Fruit fly (Drosophila melanogaster) whole organism, embryonic: ENCODE results near the gene aop.
A peak's percentile ranks its signal among the peaks of the same experiment; 100 is the strongest.

Source experiments
- Abd-B ChIP-seq: fragments of 200-800 bp; sonication (Bioruptor generic); optimal IDR thresholded peaks from 2 replicates; lab custom pipeline; 2018; ENCODE audit warnings: missing biosample characterization, mild to moderate bottlenecking, missing genetic modification characterization, moderate library complexity
- BtbVII ChIP-seq: fragments of 200-800 bp; sonication (Bioruptor generic); optimal IDR thresholded peaks from 3 replicates; lab custom pipeline; 2017; ENCODE audit warnings: missing biosample characterization, mild to moderate bottlenecking, missing genetic modification characterization
- CG10543 ChIP-seq: fragments of 200-800 bp; sonication (Bioruptor generic); optimal IDR thresholded peaks from 3 replicates; lab custom pipeline; 2017; ENCODE audit warnings: missing biosample characterization, mild to moderate bottlenecking, missing genetic modification characterization, moderate library complexity
- CG10979 ChIP-seq: fragments of 200-800 bp; sonication (Bioruptor generic); optimal IDR thresholded peaks from 2 replicates; lab custom pipeline; 2018; ENCODE audit warnings: missing biosample characterization, mild to moderate bottlenecking, missing genetic modification characterization, moderate library complexity
- CG12155 ChIP-seq: fragments of 200-800 bp; sonication (Bioruptor generic); optimal IDR thresholded peaks from 3 replicates; lab custom pipeline; 2016; ENCODE audit warnings: missing biosample characterization, missing genetic modification characterization
- CG12659 ChIP-seq: fragments of 200-800 bp; sonication (Bioruptor generic); optimal IDR thresholded peaks from 3 replicates; lab custom pipeline; 2017; ENCODE audit warnings: mild to moderate bottlenecking, missing biosample characterization, missing genetic modification reagents, missing genetic modification characterization
- CG13123 ChIP-seq: fragments of 200-800 bp; sonication (Bioruptor generic); optimal IDR thresholded peaks from 2 replicates; lab custom pipeline; 2016; ENCODE audit warnings: missing biosample characterization, missing genetic modification characterization
- CG15514 ChIP-seq: fragments of 200-800 bp; sonication (Bioruptor generic); optimal IDR thresholded peaks from 3 replicates; lab custom pipeline; 2017; ENCODE audit warnings: missing biosample characterization, missing genetic modification characterization, mild to moderate bottlenecking, moderate library complexity, missing genetic modification reagents
- CG17829 ChIP-seq: fragments of 200-800 bp; optimal IDR thresholded peaks from 2 replicates; lab custom pipeline; 2019; ENCODE audit warnings: missing biosample characterization, mild to moderate bottlenecking, missing genetic modification characterization, moderate library complexity
- CG18764 ChIP-seq: fragments of 200-800 bp; sonication (Bioruptor generic); optimal IDR thresholded peaks from 3 replicates; lab custom pipeline; 2016; ENCODE audit warnings: missing biosample characterization, missing genetic modification characterization
- CG2116 ChIP-seq: fragments of 200-800 bp; sonication (Bioruptor generic); optimal IDR thresholded peaks from 3 replicates; lab custom pipeline; 2018; ENCODE audit warnings: missing biosample characterization, mild to moderate bottlenecking, missing genetic modification characterization
- CG2712 ChIP-seq: fragments of 200-800 bp; optimal IDR thresholded peaks from 3 replicates; lab custom pipeline; 2019; ENCODE audit warnings: missing biosample characterization, mild to moderate bottlenecking, missing genetic modification characterization, moderate library complexity
- CG8290 ChIP-seq, 3 experiments: fragments of 200-800 bp; sonication (Bioruptor generic); optimal IDR thresholded peaks; 2 replicates each; lab custom pipeline; 2016 to 2019; ENCODE audit warnings: missing biosample characterization in 3 of 3, missing genetic modification characterization in 3 of 3, mild to moderate bottlenecking in 2 of 3, moderate library complexity in 1 of 3
- CG9797 ChIP-seq: fragments of 200-800 bp; sonication (Bioruptor generic); optimal IDR thresholded peaks from 3 replicates; lab custom pipeline; 2018; ENCODE audit warnings: missing biosample characterization, mild to moderate bottlenecking, missing genetic modification characterization
- CoRest ChIP-seq: fragments of 200-800 bp; sonication (Bioruptor generic); optimal IDR thresholded peaks from 3 replicates; lab custom pipeline; 2018; ENCODE audit warnings: missing biosample characterization, mild to moderate bottlenecking, missing genetic modification characterization, moderate library complexity
- Dek ChIP-seq: fragments of 200-800 bp; sonication (Bioruptor generic); optimal IDR thresholded peaks from 3 replicates; lab custom pipeline; 2019; ENCODE audit warnings: missing biosample characterization, mild to moderate bottlenecking, missing genetic modification characterization, moderate library complexity
- Elba2 ChIP-seq: fragments of 200-800 bp; sonication (Bioruptor generic); optimal IDR thresholded peaks from 3 replicates; lab custom pipeline; 2016; ENCODE audit warnings: missing biosample characterization, missing genetic modification characterization
- Ets65A ChIP-seq: fragments of 200-800 bp; sonication (Bioruptor generic); peaks from one replicate; lab custom pipeline; 2016; ENCODE audit warnings: missing biosample characterization, missing genetic modification characterization
- HmgD ChIP-seq: fragments of 200-800 bp; sonication (Bioruptor generic); optimal IDR thresholded peaks from 3 replicates; lab custom pipeline; 2016; ENCODE audit warnings: missing biosample characterization, missing genetic modification characterization
- HmgZ ChIP-seq: fragments of 200-800 bp; sonication (Bioruptor generic); optimal IDR thresholded peaks from 2 replicates; lab custom pipeline; 2018; ENCODE audit warnings: missing biosample characterization, mild to moderate bottlenecking, missing genetic modification characterization
- NfI ChIP-seq: fragments of 200-800 bp; sonication (Bioruptor generic); optimal IDR thresholded peaks from 3 replicates; lab custom pipeline; 2018; ENCODE audit warnings: missing biosample characterization, mild to moderate bottlenecking, missing genetic modification characterization, moderate library complexity
- PHDP ChIP-seq: fragments of 200-800 bp; sonication (Bioruptor generic); optimal IDR thresholded peaks from 3 replicates; lab custom pipeline; 2018; ENCODE audit warnings: missing biosample characterization, mild to moderate bottlenecking, missing genetic modification characterization, moderate library complexity
- Scr ChIP-seq: fragments of 200-800 bp; sonication (Bioruptor generic); IDR thresholded peaks from 2 replicates; pipeline ENCODE4 v1.3.6; 2022; ENCODE audit warnings: missing biosample characterization, missing genetic modification characterization; ENCODE audit not compliant: partially characterized antibody
- Sin3A ChIP-seq: fragments of >200 bp; optimal IDR thresholded peaks from 2 replicates; lab custom pipeline; 2018
- Sry-δ ChIP-seq: fragments of 200-800 bp; sonication (Bioruptor generic); optimal IDR thresholded peaks from 2 replicates; lab custom pipeline; 2016; ENCODE audit warnings: missing biosample characterization, missing genetic modification characterization
- Vsx1 ChIP-seq: fragments of 200-800 bp; sonication (Bioruptor generic); optimal IDR thresholded peaks from 2 replicates; lab custom pipeline; 2017; ENCODE audit warnings: missing biosample characterization, mild to moderate bottlenecking, missing genetic modification characterization, missing genetic modification reagents
- YL-1 ChIP-seq: fragments of 200-800 bp; sonication (Bioruptor generic); optimal IDR thresholded peaks from 3 replicates; lab custom pipeline; 2017; ENCODE audit warnings: missing biosample characterization, mild to moderate bottlenecking, missing genetic modification characterization
- cg ChIP-seq: fragments of 200-800 bp; sonication (Bioruptor generic); optimal IDR thresholded peaks from 3 replicates; lab custom pipeline; 2019; ENCODE audit warnings: missing biosample characterization, mild to moderate bottlenecking, missing genetic modification characterization, moderate library complexity
- dm ChIP-seq: fragments of 200-800 bp; sonication (Bioruptor generic); optimal IDR thresholded peaks from 3 replicates; lab custom pipeline; 2016; ENCODE audit warnings: missing biosample characterization, missing genetic modification characterization
- gem ChIP-seq: fragments of 200-800 bp; sonication (Bioruptor generic); optimal IDR thresholded peaks from 2 replicates; lab custom pipeline; 2019; ENCODE audit warnings: missing biosample characterization, mild to moderate bottlenecking, missing genetic modification characterization, moderate library complexity
- grau ChIP-seq: fragments of 200-800 bp; optimal IDR thresholded peaks from 3 replicates; lab custom pipeline; 2019; ENCODE audit warnings: missing biosample characterization, mild to moderate bottlenecking, missing genetic modification characterization, moderate library complexity
- her ChIP-seq: fragments of 200-800 bp; sonication (Bioruptor generic); optimal IDR thresholded peaks from 2 replicates; lab custom pipeline; 2016; ENCODE audit warnings: missing biosample characterization, missing genetic modification characterization
- hkb ChIP-seq, 2 experiments: fragments of 200-800 bp in 1 of 2; fragments of >200 bp in 1 of 2; sonication (Bioruptor generic) in 1 of 2; IDR thresholded peaks in 1 of 2; optimal IDR thresholded peaks in 1 of 2; 2 replicates each; pipeline versions ENCODE4 v1.3.6 to Lab custom; 2017 to 2022; ENCODE audit warnings: missing biosample characterization in 1 of 2, missing genetic modification characterization in 1 of 2
- lab ChIP-seq: fragments of 200-800 bp; sonication (Bioruptor generic); optimal IDR thresholded peaks from 3 replicates; lab custom pipeline; 2017; ENCODE audit warnings: missing biosample characterization, missing genetic modification characterization, mild to moderate bottlenecking, moderate library complexity, missing genetic modification reagents
- nom ChIP-seq: fragments of 200-800 bp; sonication (Bioruptor generic); optimal IDR thresholded peaks from 2 replicates; lab custom pipeline; 2017; ENCODE audit warnings: missing biosample characterization, missing genetic modification characterization, mild to moderate bottlenecking, moderate library complexity, missing genetic modification reagents
- otp ChIP-seq: fragments of 200-800 bp; sonication (Bioruptor generic); IDR thresholded peaks from 3 replicates; pipeline ENCODE4, ENCODE4 v1.3.6; 2022; ENCODE audit warnings: missing biosample characterization, missing genetic modification characterization
- phol ChIP-seq: fragments of 200-800 bp; sonication (Bioruptor generic); optimal IDR thresholded peaks from 3 replicates; lab custom pipeline; 2018; ENCODE audit warnings: missing biosample characterization, mild to moderate bottlenecking, missing genetic modification characterization, moderate library complexity
- pzg ChIP-seq: fragments of 200-800 bp; sonication (Bioruptor generic); optimal IDR thresholded peaks from 3 replicates; lab custom pipeline; 2018; ENCODE audit warnings: missing biosample characterization, mild to moderate bottlenecking, missing genetic modification characterization, moderate library complexity
- slou ChIP-seq: fragments of 200-800 bp; sonication (Bioruptor generic); optimal IDR thresholded peaks from 3 replicates; lab custom pipeline; 2016; ENCODE audit warnings: missing biosample characterization, missing genetic modification characterization
- stwl ChIP-seq: fragments of 200-800 bp; sonication (Bioruptor generic); optimal IDR thresholded peaks from 3 replicates; lab custom pipeline; 2018; ENCODE audit warnings: missing biosample characterization, mild to moderate bottlenecking, missing genetic modification characterization, moderate library complexity
- sug ChIP-seq: fragments of 200-800 bp; optimal IDR thresholded peaks from 2 replicates; lab custom pipeline; 2019; ENCODE audit warnings: missing biosample characterization, mild to moderate bottlenecking, missing genetic modification characterization, moderate library complexity
- trem ChIP-seq: fragments of 200-800 bp; optimal IDR thresholded peaks from 3 replicates; lab custom pipeline; 2019; ENCODE audit warnings: missing biosample characterization, mild to moderate bottlenecking, missing genetic modification characterization, moderate library complexity
- yki ChIP-seq: fragments of >200 bp; optimal IDR thresholded peaks from 3 replicates; lab custom pipeline; 2018
- zen ChIP-seq: fragments of 200-800 bp; sonication (Bioruptor generic); optimal IDR thresholded peaks from 3 replicates; lab custom pipeline; 2018; ENCODE audit warnings: missing biosample characterization, mild to moderate bottlenecking, missing genetic modification characterization, moderate library complexity

Gene aop

DNA sequence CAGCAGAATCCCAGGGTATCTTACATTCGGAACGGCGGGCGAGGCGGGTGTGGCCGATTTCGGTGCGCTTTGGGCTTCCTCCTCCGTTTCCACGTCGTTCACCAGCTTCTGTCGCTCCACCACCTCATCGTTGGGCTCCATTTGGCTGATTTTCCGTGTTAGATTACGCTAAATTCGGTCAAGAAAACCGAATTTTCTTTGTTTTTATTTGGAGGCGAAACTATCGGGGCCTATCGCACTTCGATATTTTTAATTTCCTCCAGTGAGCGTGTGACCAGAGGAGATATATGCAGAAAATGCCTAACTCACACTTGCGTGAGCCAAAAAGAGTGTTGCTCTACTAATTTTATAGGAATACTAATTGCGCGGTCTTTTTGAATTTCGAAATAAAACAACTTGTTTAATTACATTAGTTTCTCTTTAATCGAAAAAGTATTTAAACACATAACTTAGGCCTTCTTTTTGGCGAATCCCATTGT, 13.6 kb upstream of the aop start, which contains the start of gene CG10874 (continued):
- TF ChIP-seq dm (GFP tag; lab: Kevin White, UChicago) (no peak), otp (GFP tag; lab: Robert Waterston, UW) (no peak), BtbVII (GFP tag; lab: Kevin White, UChicago) (no peak), NfI (GFP tag; lab: Kevin White, UChicago) (peak; percentile 31), pzg (GFP tag; lab: Kevin White, UChicago) (peak; percentile 98), Ets65A (peak; percentile 90), PHDP (tag; lab: Kevin White, UChicago) (peak; percentile 18), slou (GFP tag; lab: Kevin White, UChicago) (peak; percentile 34), yki (lab: Kevin White, UChicago) (no peak), hkb (optimal IDR thresholded peaks at IDR 0.05; lab: Kevin White, UChicago) (peak; percentile 58), hkb (GFP tag; IDR thresholded peaks at IDR 0.05; lab: Robert Waterston, UW) (no peak), sug (tag; lab: Kevin White, UChicago) (peak; percentile 35), YL-1 (peak; percentile 88), cg (no peak), zen (peak; percentile 40), CG8290 (GFP tag; optimal IDR thresholded peaks at IDR 0.05; lab: Kevin White, UChicago) (peak; percentile 23), CG8290 (tag; optimal IDR thresholded peaks at IDR 0.05; lab: Kevin White, UChicago) (peak in 1 of 2 experiments; percentile 62), Sry-δ (GFP tag; lab: Kevin White, UChicago) (peak; percentile 71), CG12659 (GFP tag; lab: Kevin White, UChicago) (peak; percentile 12), CG10543 (GFP tag; lab: Kevin White, UChicago) (peak; percentile 3), Elba2 (no peak), Abd-B (GFP tag; lab: Kevin White, UChicago) (peak; percentile 58), lab (no peak), Dek (tag; lab: Kevin White, UChicago) (peak; percentile 17), CG2712 (tag; lab: Kevin White, UChicago) (peak; percentile 52), CG15514 (GFP tag; lab: Kevin White, UChicago) (peak; percentile 79), Vsx1 (GFP tag; lab: Kevin White, UChicago) (no peak), CG12155 (GFP tag; lab: Kevin White, UChicago) (peak; percentile 20), her (GFP tag; lab: Kevin White, UChicago) (peak; percentile 100), HmgD (peak; percentile 51), grau (peak; percentile 10), CG17829 (tag; lab: Kevin White, UChicago) (peak; percentile 36), CG9797 (GFP tag; lab: Kevin White, UChicago) (peak; percentile 81), CoRest (peak; percentile 37), Scr (GFP tag; lab: Robert Waterston, UW) (no peak), stwl (tag; lab: Kevin White, UChicago) (peak; percentile 56), phol (tag; lab: Kevin White, UChicago) (peak; percentile 51), trem (tag; lab: Kevin White, UChicago) (peak; percentile 60), CG2116 (GFP tag; lab: Kevin White, UChicago) (peak; percentile 70), CG13123 (no peak), Sin3A (lab: Kevin White, UChicago) (peak; percentile 70), HmgZ (tag; lab: Kevin White, UChicago) (peak; percentile 60), nom (GFP tag; lab: Kevin White, UChicago) (peak; percentile 6), CG10979 (tag; lab: Kevin White, UChicago) (peak; percentile 4), gem (tag; lab: Kevin White, UChicago) (peak; percentile 4), CG18764 (peak; percentile 98)
- TF ChIP-seq, all 482 proteins: peak for 67
